Fruit fly (Drosophila melanogaster) whole organism, embryonic: ENCODE measurements around the gene CG4041.
A peak's percentile ranks its signal among the peaks of the same experiment; 100 is the strongest.

Experiments
- ATbp ChIP-seq: fragments of 200-800 bp; sonication (Bioruptor generic); optimal IDR thresholded peaks from 2 replicates; lab custom pipeline; 2017; ENCODE audit warnings: missing biosample characterization, mild to moderate bottlenecking, missing genetic modification characterization, missing genetic modification reagents
- CG1024 ChIP-seq: fragments of 200-800 bp; sonication (Bioruptor generic); IDR thresholded peaks from 2 replicates; pipeline ENCODE4 v1.3.6; 2022; ENCODE audit warnings: missing biosample characterization, missing genetic modification characterization
- CG10267 ChIP-seq: fragments of 200-800 bp; sonication (Bioruptor generic); optimal IDR thresholded peaks from 2 replicates; lab custom pipeline; 2018; ENCODE audit warnings: missing biosample characterization, mild to moderate bottlenecking, missing genetic modification characterization, moderate library complexity
- CG10366 ChIP-seq: fragments of 200-800 bp; sonication (Bioruptor generic); IDR thresholded peaks from 2 replicates; pipeline ENCODE4 v1.3.6; 2022; ENCODE audit warnings: missing biosample characterization, missing genetic modification characterization
- CG10431 ChIP-seq: fragments of 200-800 bp; sonication (Bioruptor generic); optimal IDR thresholded peaks from 3 replicates; lab custom pipeline; 2018; ENCODE audit warnings: missing biosample characterization, mild to moderate bottlenecking, missing genetic modification characterization
- CG10959 ChIP-seq: fragments of 200-800 bp; sonication (Bioruptor generic); IDR thresholded peaks from 2 replicates; pipeline ENCODE4 v1.3.6; 2022; ENCODE audit warnings: missing biosample characterization, missing genetic modification characterization
- CG11247 ChIP-seq: fragments of 200-800 bp; sonication (Bioruptor generic); IDR thresholded peaks from 2 replicates; pipeline ENCODE4 v1.3.6; 2022; ENCODE audit warnings: missing biosample characterization, missing genetic modification characterization
- CG11398 ChIP-seq: fragments of 200-800 bp; sonication (Bioruptor generic); optimal IDR thresholded peaks from 2 replicates; lab custom pipeline; 2016; ENCODE audit warnings: missing biosample characterization, missing genetic modification characterization
- CG12071 ChIP-seq: fragments of 200-800 bp; sonication (Bioruptor generic); optimal IDR thresholded peaks from 3 replicates; lab custom pipeline; 2018; ENCODE audit warnings: missing biosample characterization, mild to moderate bottlenecking, missing genetic modification characterization
- CG13624 ChIP-seq: fragments of 200-800 bp; sonication (Bioruptor generic); optimal IDR thresholded peaks from 2 replicates; lab custom pipeline; 2016; ENCODE audit warnings: missing biosample characterization, missing genetic modification characterization
- CG13894 ChIP-seq: fragments of 200-800 bp; sonication (Bioruptor generic); optimal IDR thresholded peaks from 3 replicates; lab custom pipeline; 2018; ENCODE audit warnings: missing biosample characterization, mild to moderate bottlenecking, missing genetic modification characterization, moderate library complexity
- CG15011 ChIP-seq: fragments of 200-800 bp; sonication (Bioruptor generic); optimal IDR thresholded peaks from 3 replicates; lab custom pipeline; 2018; ENCODE audit warnings: missing biosample characterization, mild to moderate bottlenecking, missing genetic modification characterization
- CG15073 ChIP-seq: fragments of 200-800 bp; sonication (Bioruptor generic); optimal IDR thresholded peaks from 2 replicates; lab custom pipeline; 2016; ENCODE audit warnings: missing biosample characterization, missing genetic modification characterization
- CG17361 ChIP-seq: fragments of 200-800 bp; sonication (Bioruptor generic); IDR thresholded peaks from 3 replicates; pipeline ENCODE4 v1.3.6; 2022; ENCODE audit warnings: missing biosample characterization, missing genetic modification characterization
- CG2199 ChIP-seq: fragments of 200-800 bp; sonication (Bioruptor generic); IDR thresholded peaks from 3 replicates; pipeline ENCODE4 v1.3.6; 2022; ENCODE audit warnings: missing biosample characterization, missing genetic modification characterization
- CG34376 ChIP-seq: fragments of 200-800 bp; sonication (Bioruptor generic); optimal IDR thresholded peaks from 2 replicates; lab custom pipeline; 2018; ENCODE audit warnings: missing biosample characterization, mild to moderate bottlenecking, missing genetic modification characterization
- CG3726 ChIP-seq: fragments of 200-800 bp; sonication (Bioruptor generic); IDR thresholded peaks from 3 replicates; pipeline ENCODE4, ENCODE4 v1.3.6; 2022; ENCODE audit warnings: missing biosample characterization, missing genetic modification characterization
- CG42726 ChIP-seq: fragments of 200-800 bp; sonication (Bioruptor generic); IDR thresholded peaks from 2 replicates; pipeline ENCODE4 v1.3.6; 2022; ENCODE audit warnings: missing biosample characterization, missing genetic modification characterization; ENCODE audit not compliant: partially characterized antibody
- CG6175 ChIP-seq: fragments of 200-800 bp; sonication (Bioruptor generic); IDR thresholded peaks from 3 replicates; pipeline ENCODE4 v1.3.6; 2022; ENCODE audit warnings: missing biosample characterization, missing genetic modification characterization
- CG8944 ChIP-seq: fragments of 200-800 bp; sonication (Bioruptor generic); optimal IDR thresholded peaks from 3 replicates; lab custom pipeline; 2016; ENCODE audit warnings: missing biosample characterization, missing genetic modification characterization
- Dek ChIP-seq: fragments of 200-800 bp; sonication (Bioruptor generic); optimal IDR thresholded peaks from 3 replicates; lab custom pipeline; 2019; ENCODE audit warnings: missing biosample characterization, mild to moderate bottlenecking, missing genetic modification characterization, moderate library complexity
- Dip2 ChIP-seq: fragments of 200-800 bp; sonication (Bioruptor generic); IDR thresholded peaks from 2 replicates; pipeline ENCODE4 v1.3.6; 2022; ENCODE audit warnings: missing biosample characterization, missing genetic modification characterization
- Hmr ChIP-seq: fragments of 200-800 bp; sonication (Bioruptor generic); optimal IDR thresholded peaks from 3 replicates; lab custom pipeline; 2017; ENCODE audit warnings: mild to moderate bottlenecking, missing biosample characterization, missing genetic modification reagents, missing genetic modification characterization
- Hr51 ChIP-seq, 2 experiments: fragments of 200-800 bp; sonication (Bioruptor generic); optimal IDR thresholded peaks; 2 replicates in 1 of 2; 3 replicates in 1 of 2; lab custom pipeline; 2016 to 2018; ENCODE audit warnings: missing biosample characterization in 2 of 2, missing genetic modification characterization in 2 of 2, mild to moderate bottlenecking in 1 of 2, moderate library complexity in 1 of 2
- Meics ChIP-seq: fragments of 200-800 bp; sonication (Bioruptor generic); optimal IDR thresholded peaks from 2 replicates; lab custom pipeline; 2017; ENCODE audit warnings: missing biosample characterization, mild to moderate bottlenecking, missing genetic modification characterization
- NFAT ChIP-seq: fragments of 200-800 bp; sonication (Bioruptor generic); IDR thresholded peaks from 2 replicates; pipeline ENCODE4 v1.3.6; 2022; ENCODE audit warnings: missing biosample characterization, missing genetic modification characterization
- Oaz ChIP-seq: fragments of 200-800 bp; sonication (Bioruptor generic); IDR thresholded peaks from 2 replicates; pipeline ENCODE4 v1.3.6; 2022; ENCODE audit warnings: missing biosample characterization, missing genetic modification characterization
- Rfx ChIP-seq: fragments of 200-800 bp; sonication (Bioruptor generic); IDR thresholded peaks from 2 replicates; pipeline ENCODE4 v1.3.6; 2022; ENCODE audit warnings: missing biosample characterization, missing genetic modification characterization
- Side ChIP-seq: fragments of 200-800 bp; sonication (Bioruptor generic); optimal IDR thresholded peaks from 2 replicates; lab custom pipeline; 2016; ENCODE audit warnings: missing biosample characterization, missing genetic modification characterization
- Tbp ChIP-seq: fragments of >200 bp; optimal IDR thresholded peaks from 2 replicates; lab custom pipeline; 2018; ENCODE audit warnings: missing biosample characterization, missing genetic modification characterization
- Xbp1 ChIP-seq: fragments of 200-800 bp; sonication (Bioruptor generic); optimal IDR thresholded peaks from 3 replicates; lab custom pipeline; 2016; ENCODE audit warnings: missing biosample characterization, mild to moderate bottlenecking, missing genetic modification characterization
- ab ChIP-seq: fragments of 200-800 bp; sonication (Bioruptor generic); optimal IDR thresholded peaks from 2 replicates; lab custom pipeline; 2016; ENCODE audit warnings: missing biosample characterization, missing genetic modification characterization
- amos ChIP-seq: fragments of 200-800 bp; sonication (Bioruptor generic); IDR thresholded peaks from 2 replicates; pipeline ENCODE4 v1.3.6; 2022; ENCODE audit warnings: missing biosample characterization, missing genetic modification characterization; ENCODE audit not compliant: partially characterized antibody
- bbx ChIP-seq: fragments of 200-800 bp; sonication (Bioruptor generic); IDR thresholded peaks from 2 replicates; pipeline ENCODE4 v1.3.6; 2022; ENCODE audit warnings: missing biosample characterization, missing genetic modification characterization; ENCODE audit not compliant: partially characterized antibody
- dan ChIP-seq: fragments of 200-800 bp; sonication (Bioruptor generic); IDR thresholded peaks from 2 replicates; pipeline ENCODE4 v1.3.6; 2022; ENCODE audit warnings: missing biosample characterization, missing genetic modification characterization
- dysf ChIP-seq: fragments of 200-800 bp; sonication (Bioruptor generic); IDR thresholded peaks from 3 replicates; pipeline ENCODE4 v1.3.6; 2022; ENCODE audit warnings: missing biosample characterization, missing genetic modification characterization
- emc ChIP-seq: fragments of 200-800 bp; sonication (Bioruptor generic); optimal IDR thresholded peaks from 2 replicates; lab custom pipeline; 2016; ENCODE audit warnings: missing biosample characterization, missing genetic modification characterization
- ems ChIP-seq: fragments of 200-800 bp; sonication (Bioruptor generic); optimal IDR thresholded peaks from 3 replicates; lab custom pipeline; 2016; ENCODE audit warnings: missing biosample characterization, missing genetic modification characterization
- lab ChIP-seq: fragments of 200-800 bp; sonication (Bioruptor generic); optimal IDR thresholded peaks from 3 replicates; lab custom pipeline; 2017; ENCODE audit warnings: missing biosample characterization, missing genetic modification characterization, mild to moderate bottlenecking, moderate library complexity, missing genetic modification reagents
- mld ChIP-seq: fragments of 200-800 bp; sonication (Bioruptor generic); IDR thresholded peaks from 3 replicates; pipeline ENCODE4 v1.3.6; 2022; ENCODE audit warnings: missing biosample characterization, missing genetic modification characterization; ENCODE audit not compliant: partially characterized antibody
- odd ChIP-seq: fragments of 200-800 bp; sonication (Bioruptor generic); optimal IDR thresholded peaks from 2 replicates; lab custom pipeline; 2017; ENCODE audit warnings: missing biosample characterization, mild to moderate bottlenecking, missing genetic modification characterization
- org-1 ChIP-seq: fragments of 200-800 bp; sonication (Bioruptor generic); optimal IDR thresholded peaks from 2 replicates; lab custom pipeline; 2017; ENCODE audit warnings: missing biosample characterization, missing genetic modification characterization
- p53 ChIP-seq: fragments of 200-800 bp; sonication (Bioruptor generic); optimal IDR thresholded peaks from 2 replicates; lab custom pipeline; 2016; ENCODE audit warnings: missing biosample characterization, missing genetic modification characterization
- prd ChIP-seq, 3 experiments: fragments of >200 bp in 2 of 3; fragments of 200-800 bp in 1 of 3; sonication (Bioruptor generic) in 1 of 3; optimal IDR thresholded peaks in 2 of 3; IDR thresholded peaks in 1 of 3; 2 replicates in 2 of 3; 3 replicates in 1 of 3; pipeline versions ENCODE4 v1.3.6 to Lab custom; 2017 to 2022; ENCODE audit warnings: missing biosample characterization in 1 of 3, missing genetic modification characterization in 1 of 3
- pros ChIP-seq: fragments of 200-800 bp; sonication (Bioruptor generic); optimal IDR thresholded peaks from 3 replicates; lab custom pipeline; 2019; ENCODE audit warnings: missing biosample characterization, mild to moderate bottlenecking, missing genetic modification characterization, moderate library complexity
- run ChIP-seq: fragments of 200-800 bp; sonication (Bioruptor generic); optimal IDR thresholded peaks from 3 replicates; lab custom pipeline; 2018; ENCODE audit warnings: missing biosample characterization, mild to moderate bottlenecking, missing genetic modification characterization
- ttk ChIP-seq: fragments of 200-800 bp; sonication (Bioruptor generic); IDR thresholded peaks from 2 replicates; pipeline ENCODE4 v2.1.2; 2022; ENCODE audit warnings: missing biosample characterization, missing genetic modification characterization
- usp ChIP-seq: fragments of >200 bp; optimal IDR thresholded peaks from 2 replicates; lab custom pipeline; 2017; ENCODE audit warnings: missing biosample characterization, missing genetic modification characterization
- wor ChIP-seq: fragments of 200-800 bp; sonication (Bioruptor generic); IDR thresholded peaks from 2 replicates; pipeline ENCODE4 v1.3.6; 2022; ENCODE audit warnings: missing biosample characterization, missing genetic modification characterization
- z ChIP-seq: fragments of 200-800 bp; sonication (Bioruptor generic); IDR thresholded peaks from 3 replicates; pipeline ENCODE4 v1.3.6; 2022; ENCODE audit warnings: missing biosample characterization, missing genetic modification characterization
- zfh1 ChIP-seq: fragments of 200-800 bp; sonication (Bioruptor generic); IDR thresholded peaks from 3 replicates; pipeline ENCODE4 v1.3.6; 2022; ENCODE audit warnings: missing biosample characterization, missing genetic modification characterization

The CG4041 gene

DNA sequence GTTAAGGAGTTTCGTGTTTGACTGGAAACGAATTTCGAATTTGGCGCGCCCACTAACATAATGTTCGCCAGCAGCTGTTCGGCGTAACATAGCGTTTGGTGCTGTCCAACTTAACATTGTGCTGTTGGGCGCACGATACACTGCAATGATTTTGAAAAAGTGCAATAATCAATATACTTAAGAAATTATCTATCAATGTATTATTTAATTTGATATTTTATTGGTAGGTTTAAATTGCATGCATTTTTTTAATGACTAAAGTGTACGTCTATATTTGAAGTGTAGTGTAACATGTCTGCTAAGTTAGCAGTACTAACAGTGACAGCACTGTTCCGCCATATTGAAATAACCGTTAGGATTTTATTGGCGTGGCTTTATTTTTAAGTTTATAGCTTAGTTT lies 11.7 kb downstream of the CG4041 start, which contains the start of gene CG6927 (continued):
- TF ChIP-seq CG11398 (GFP tag; lab: Kevin White, UChicago) (no peak), Hr51 (GFP tag; optimal IDR thresholded peaks at IDR 0.05; lab: Kevin White, UChicago) (peak in 1 of 2 experiments; percentile 61), z (GFP tag; lab: Robert Waterston, UW) (no peak), zfh1 (GFP tag; lab: Robert Waterston, UW) (peak; percentile 91), emc (no peak), CG10959 (GFP tag; lab: Robert Waterston, UW) (peak; percentile 38; the same call in 1 of the 2 replicates), pros (no peak), Xbp1 (GFP tag; lab: Kevin White, UChicago) (peak; percentile 49), Side (GFP tag; lab: Kevin White, UChicago) (no peak), lab (GFP tag; lab: Kevin White, UChicago) (peak; percentile 66), odd (GFP tag; lab: Kevin White, UChicago) (no peak), CG17361 (GFP tag; lab: Robert Waterston, UW) (peak; percentile 73), run (tag; lab: Kevin White, UChicago) (no peak), CG13894 (tag; lab: Kevin White, UChicago) (no peak), CG10431 (no peak), NFAT (peak; percentile 82), CG12071 (GFP tag; lab: Kevin White, UChicago) (no peak), Hmr (GFP tag; lab: Kevin White, UChicago) (peak; percentile 66), mld (GFP tag; lab: Robert Waterston, UW) (no peak), ems (GFP tag; lab: Kevin White, UChicago) (no peak), CG6175 (GFP tag; lab: Robert Waterston, UW) (peak; percentile 65; the same call in 1 of the 3 replicates), CG8944 (GFP tag; lab: Kevin White, UChicago) (no peak), Oaz (peak; percentile 95), Rfx (GFP tag; lab: Robert Waterston, UW) (peak; percentile 90), dysf (GFP tag; lab: Robert Waterston, UW) (peak; percentile 93), wor (GFP tag; lab: Robert Waterston, UW) (peak; percentile 79), CG10366 (GFP tag; lab: Robert Waterston, UW) (peak; percentile 89), amos (GFP tag; lab: Robert Waterston, UW) (no peak), bbx (GFP tag; lab: Robert Waterston, UW) (no peak), dan (no peak; the same call in 1 of the 2 replicates), Meics (peak; percentile 61), CG13624 (GFP tag; lab: Kevin White, UChicago) (no peak), Tbp (GFP tag; lab: Kevin White, UChicago) (no peak), ATbp (GFP tag; lab: Kevin White, UChicago) (peak; percentile 21), prd (optimal IDR thresholded peaks at IDR 0.05; lab: Kevin White, UChicago) (no peak), prd (GFP tag; IDR thresholded peaks at IDR 0.05; lab: Robert Waterston, UW) (peak; percentile 94), CG34376 (no peak), ab (GFP tag; lab: Kevin White, UChicago) (no peak), org-1 (GFP tag; lab: Kevin White, UChicago) (peak; percentile 48), usp (GFP tag; lab: Kevin White, UChicago) (no peak), CG11247 (GFP tag; lab: Robert Waterston, UW) (peak; percentile 85), Dip2 (no peak), CG15073 (GFP tag; lab: Kevin White, UChicago) (no peak), CG10267 (tag; lab: Kevin White, UChicago) (peak; percentile 59), Dek (peak; percentile 68), p53 (GFP tag; lab: Kevin White, UChicago) (no peak), CG2199 (GFP tag; lab: Robert Waterston, UW) (peak; percentile 56; the same call in 1 of the 3 replicates), CG42726 (GFP tag; lab: Robert Waterston, UW) (no peak), ttk (GFP tag; lab: Robert Waterston, UW) (peak; percentile 92), CG3726 (GFP tag; lab: Robert Waterston, UW) (peak; percentile 73; the same call in 2 of the 3 replicates), CG1024 (GFP tag; lab: Robert Waterston, UW) (peak; percentile 81), CG15011 (GFP tag; lab: Kevin White, UChicago) (peak; percentile 3)
